Worm (Caenorhabditis elegans) whole organism, midembryonic: ENCODE data around the gene apc-2.

Source experiments
- T22C8.4 ChIP-seq: fragments of 200-800 bp; sonication (Bioruptor generic); IDR thresholded peaks from 2 replicates; pipeline ENCODE4 v1.3.6; 2022; ENCODE audit warnings: missing genetic modification characterization, missing compliant biosample characterization
- cog-1 ChIP-seq: sonication (generic microtip); optimal IDR thresholded peaks from 2 replicates; lab custom pipeline; 2016; ENCODE audit warnings: missing genetic modification characterization, missing compliant biosample characterization
- flt-1 ChIP-seq: fragments of 200-800 bp; sonication (Bioruptor generic); IDR thresholded peaks from 2 replicates; pipeline ENCODE4 v1.3.6; 2022; ENCODE audit warnings: missing genetic modification characterization, missing compliant biosample characterization
- klf-2 ChIP-seq: fragments of 200-800 bp; sonication (Bioruptor generic); conservative IDR thresholded peaks from 2 replicates; pipeline ENCODE4 v1.3.6; 2022; ENCODE audit warnings: missing genetic modification reagents, missing genetic modification characterization, missing compliant biosample characterization
- med-1 ChIP-seq: sonication (generic microtip); optimal IDR thresholded peaks from 2 replicates; lab custom pipeline; 2017; ENCODE audit warnings: missing genetic modification characterization, mild to moderate bottlenecking, missing compliant biosample characterization, antibody characterized with exemption, missing genetic modification reagents; ENCODE audit not compliant: insufficient read depth
- tab-1 ChIP-seq: fragments of 200-800 bp; sonication (Bioruptor generic); IDR thresholded peaks from 2 replicates; pipeline ENCODE4 v1.3.6; 2022; ENCODE audit warnings: missing genetic modification characterization, missing compliant biosample characterization
- ztf-29 ChIP-seq: fragments of 200-800 bp; sonication (Bioruptor generic); IDR thresholded peaks from 2 replicates; pipeline ENCODE4 v1.3.6; 2022; ENCODE audit warnings: missing genetic modification reagents, missing genetic modification characterization, missing compliant biosample characterization

apc-2 gene

DNA sequence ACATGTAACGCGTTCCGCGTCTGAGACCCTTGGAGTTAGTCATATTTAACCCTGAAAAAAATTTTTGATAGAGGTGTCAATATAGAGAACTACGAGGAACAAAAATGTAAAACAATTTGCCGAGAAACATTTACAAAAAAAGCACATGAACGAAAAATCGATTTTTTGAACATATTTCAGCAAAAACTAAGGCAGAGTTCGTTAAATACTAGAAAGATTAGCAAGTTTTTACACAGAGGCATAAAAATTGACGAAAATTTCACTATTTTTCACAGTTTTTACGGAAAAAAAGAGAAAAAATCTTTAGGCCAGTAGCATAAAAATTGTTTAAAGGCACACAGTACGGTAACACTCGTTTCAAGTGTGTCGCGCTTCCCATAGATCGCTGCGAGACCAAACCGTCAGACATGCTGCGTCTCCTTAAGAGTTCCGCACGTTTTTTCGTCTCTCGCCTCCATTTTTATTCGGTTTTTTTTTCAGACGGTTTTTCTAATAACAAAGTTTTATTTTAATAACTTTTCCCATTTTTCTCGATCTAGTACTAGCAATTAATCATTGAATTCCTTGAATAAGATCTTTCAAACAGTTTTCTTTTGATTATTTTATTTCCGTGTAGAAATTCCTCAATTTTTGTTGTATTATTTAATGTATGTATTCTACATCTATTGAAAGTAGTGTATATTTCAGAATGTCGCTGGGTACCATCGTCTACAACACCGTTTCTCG is 49.9 kb downstream of the apc-2 start, which contains the start of the genes rpl-21 and C14B9.10:
rpl-21 (minus strand) TSS at position 51 of the 726 bp plus-strand sequence.
C14B9.10 (plus strand) TSS at position 676 of the 726 bp plus-strand sequence.
- TF ChIP-seq cog-1 (tag; lab: Kevin White, UChicago) (no peak), tab-1 (GFP tag; lab: Robert Waterston, UW) (no peak), ztf-29 (no peak), flt-1 (GFP tag; lab: Robert Waterston, UW) (no peak), med-1 (GFP tag; lab: Kevin White, UChicago) (no peak)

DNA sequence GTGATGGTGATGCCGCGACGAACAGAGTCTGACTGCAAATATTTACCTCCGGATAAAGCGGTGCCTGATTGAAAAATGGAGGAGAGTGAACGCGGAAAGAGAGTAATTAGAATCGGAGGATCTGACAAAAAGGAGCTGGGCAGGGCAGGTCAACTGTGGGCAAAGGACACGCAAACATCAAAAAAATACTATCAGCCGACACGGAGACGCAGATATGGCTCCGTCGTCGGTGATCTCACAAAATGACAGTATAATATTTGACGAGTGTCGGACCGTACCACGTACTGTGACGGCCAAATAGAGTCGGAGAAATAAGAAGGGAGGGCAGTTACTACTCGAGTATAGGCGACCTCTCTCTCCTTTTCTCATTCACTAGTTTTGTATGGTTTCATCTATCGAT is 52.1 kb downstream of the apc-2 start:
- TF ChIP-seq klf-2, result no peak
- no peak for TF ChIP-seq T22C8.4 (GFP tag; lab: Robert Waterston, UW)
- TF ChIP-seq cog-1 (tag; lab: Kevin White, UChicago), result no peak
- no peak for TF ChIP-seq tab-1 (GFP tag; lab: Robert Waterston, UW)
